Fruit fly (Drosophila melanogaster): Measurements from ENCODE around the gene CtsL4.

The CtsL4 gene

dm6 chr2L:10306518-10307260 is 49.7 kb downstream of the CtsL4 start, which contains the start of the genes CG5390 and CG4968 (continued):
- TF ChIP-seq kay (GFP tag; optimal IDR thresholded peaks at IDR 0.05) (peak; percentile 33), Taf1 (GFP tag; IDR thresholded peaks at IDR 0.05) (0 out of 2 replicates have a peak, but pooled peaks have one; percentile 14), CG14441 (GFP tag; IDR thresholded peaks at IDR 0.05) (peak; percentile 28; the same call in 1 of the 2 replicates), crc (GFP tag; optimal IDR thresholded peaks at IDR 0.05) (no peak), dati (GFP tag; IDR thresholded peaks at IDR 0.05) (no peak), CG11085 (GFP tag; IDR thresholded peaks at IDR 0.05) (peak; percentile 39; the same call in 1 of the 2 replicates), dmrt11E (tag; optimal IDR thresholded peaks at IDR 0.05) (peak; percentile 7), CG14014 (GFP tag; IDR thresholded peaks at IDR 0.05) (peak; percentile 73; the same call in 1 of the 2 replicates), Nf-YB (GFP tag; optimal IDR thresholded peaks at IDR 0.05) (peak; percentile 44), gro (GFP tag; optimal IDR thresholded peaks at IDR 0.05) (no peak), PHDP (tag; optimal IDR thresholded peaks at IDR 0.05) (peak; percentile 80), Camta (GFP tag; optimal IDR thresholded peaks at IDR 0.05) (no peak), klu (GFP tag; IDR thresholded peaks at IDR 0.05) (no peak), Doc3 (GFP tag; IDR thresholded peaks at IDR 0.05; ENCODE audit: partially characterized antibody) (no peak), CG31388 (GFP tag; optimal IDR thresholded peaks at IDR 0.05) (no peak), Nf-YA (GFP tag; IDR thresholded peaks at IDR 0.05) (peak; percentile 47; the same call in 1 of the 2 replicates), oc (tag; optimal IDR thresholded peaks at IDR 0.05) (no peak), esg (GFP tag; conservative IDR thresholded peaks at IDR 0.05) (peak; percentile 13; the same call in 1 of the 2 replicates), yki (optimal IDR thresholded peaks at IDR 0.05) (no peak), CG15479 (GFP tag; optimal IDR thresholded peaks at IDR 0.05) (no peak), Ravus (GFP tag; IDR thresholded peaks at IDR 0.05) (no peak), Optix (GFP tag; IDR thresholded peaks at IDR 0.05) (no peak), CG33557 (GFP tag; optimal IDR thresholded peaks at IDR 0.05) (peak; percentile 32), en (GFP tag; optimal IDR thresholded peaks at IDR 0.05) (no peak), fu2 (GFP tag; optimal IDR thresholded peaks at IDR 0.05) (no peak), peb (GFP tag; IDR thresholded peaks at IDR 0.05) (no peak), slbo (GFP tag; IDR thresholded peaks at IDR 0.05) (peak; percentile 77), CG12155 (GFP tag; optimal IDR thresholded peaks at IDR 0.05) (peak; percentile 67), Antp (GFP tag; optimal IDR thresholded peaks at IDR 0.05) (peak; percentile 6), ERR (GFP tag; optimal IDR thresholded peaks at IDR 0.05) (no peak), CG1832 (GFP tag; optimal IDR thresholded peaks at IDR 0.05) (no peak), sob (GFP tag; IDR thresholded peaks at IDR 0.05) (peak; percentile 65), CG1529 (GFP tag; optimal IDR thresholded peaks at IDR 0.05) (peak; percentile 41), CG13287 (GFP tag; IDR thresholded peaks at IDR 0.05; ENCODE audit: partially characterized antibody) (peak; percentile 73), scrt (GFP tag; optimal IDR thresholded peaks at IDR 0.05) (no peak), CG10267 (tag; optimal IDR thresholded peaks at IDR 0.05) (peak; percentile 75), Adf1 (GFP tag; IDR thresholded peaks at IDR 0.05) (peak; percentile 48), CG2678 (tag; optimal IDR thresholded peaks at IDR 0.05) (no peak), chm (GFP tag; IDR thresholded peaks at IDR 0.05) (no peak; the same call in 1 of the 2 replicates), tap (tag; optimal IDR thresholded peaks at IDR 0.05) (no peak), CG9727 (GFP tag; optimal IDR thresholded peaks at IDR 0.05) (peak; percentile 52), ken (GFP tag; IDR thresholded peaks at IDR 0.05) (0 out of 3 replicates have a peak, but pooled peaks have one; percentile 54), CG10979 (tag; optimal IDR thresholded peaks at IDR 0.05) (peak; percentile 62), run (tag; optimal IDR thresholded peaks at IDR 0.05) (no peak), CG10209 (GFP tag; optimal IDR thresholded peaks at IDR 0.05) (peak; percentile 59), ato (GFP tag; IDR thresholded peaks at IDR 0.05; ENCODE audit: partially characterized antibody) (peak; percentile 27; the same call in 1 of the 2 replicates), CG7271 (tag; optimal IDR thresholded peaks at IDR 0.05) (no peak), zfh1 (GFP tag; IDR thresholded peaks at IDR 0.05) (0 out of 3 replicates have a peak, but pooled peaks have one; percentile 48), lab (GFP tag; optimal IDR thresholded peaks at IDR 0.05) (no peak), Dip3 (GFP tag; optimal IDR thresholded peaks at IDR 0.05) (peak; percentile 2)
